Worm (Caenorhabditis elegans) whole organism, midembryonic: ENCODE data around the gene znfx-1.

Source experiments
- T22C8.4 ChIP-seq: fragments of 200-800 bp; sonication (Bioruptor generic); IDR thresholded peaks from 2 replicates; pipeline ENCODE4 v1.3.6; 2022; ENCODE audit warnings: missing genetic modification characterization, missing compliant biosample characterization
- cog-1 ChIP-seq: sonication (generic microtip); optimal IDR thresholded peaks from 2 replicates; lab custom pipeline; 2016; ENCODE audit warnings: missing genetic modification characterization, missing compliant biosample characterization
- flt-1 ChIP-seq: fragments of 200-800 bp; sonication (Bioruptor generic); IDR thresholded peaks from 2 replicates; pipeline ENCODE4 v1.3.6; 2022; ENCODE audit warnings: missing genetic modification characterization, missing compliant biosample characterization
- klf-2 ChIP-seq: fragments of 200-800 bp; sonication (Bioruptor generic); conservative IDR thresholded peaks from 2 replicates; pipeline ENCODE4 v1.3.6; 2022; ENCODE audit warnings: missing genetic modification reagents, missing genetic modification characterization, missing compliant biosample characterization
- med-1 ChIP-seq: sonication (generic microtip); optimal IDR thresholded peaks from 2 replicates; lab custom pipeline; 2017; ENCODE audit warnings: missing genetic modification characterization, mild to moderate bottlenecking, missing compliant biosample characterization, antibody characterized with exemption, missing genetic modification reagents; ENCODE audit not compliant: insufficient read depth
- ref-1 ChIP-seq: fragments of 200-800 bp; sonication (Bioruptor generic); conservative IDR thresholded peaks from 2 replicates; pipeline ENCODE4 v1.3.6; 2022; ENCODE audit warnings: missing genetic modification reagents, missing genetic modification characterization, missing compliant biosample characterization
- tab-1 ChIP-seq: fragments of 200-800 bp; sonication (Bioruptor generic); IDR thresholded peaks from 2 replicates; pipeline ENCODE4 v1.3.6; 2022; ENCODE audit warnings: missing genetic modification characterization, missing compliant biosample characterization
- ztf-23 ChIP-seq: fragments of 200-800 bp; sonication (Bioruptor generic); IDR thresholded peaks from 2 replicates; pipeline ENCODE4 v1.3.6; 2022; ENCODE audit warnings: missing genetic modification reagents, missing genetic modification characterization, missing compliant biosample characterization
- ztf-29 ChIP-seq: fragments of 200-800 bp; sonication (Bioruptor generic); IDR thresholded peaks from 2 replicates; pipeline ENCODE4 v1.3.6; 2022; ENCODE audit warnings: missing genetic modification reagents, missing genetic modification characterization, missing compliant biosample characterization

Gene znfx-1

DNA sequence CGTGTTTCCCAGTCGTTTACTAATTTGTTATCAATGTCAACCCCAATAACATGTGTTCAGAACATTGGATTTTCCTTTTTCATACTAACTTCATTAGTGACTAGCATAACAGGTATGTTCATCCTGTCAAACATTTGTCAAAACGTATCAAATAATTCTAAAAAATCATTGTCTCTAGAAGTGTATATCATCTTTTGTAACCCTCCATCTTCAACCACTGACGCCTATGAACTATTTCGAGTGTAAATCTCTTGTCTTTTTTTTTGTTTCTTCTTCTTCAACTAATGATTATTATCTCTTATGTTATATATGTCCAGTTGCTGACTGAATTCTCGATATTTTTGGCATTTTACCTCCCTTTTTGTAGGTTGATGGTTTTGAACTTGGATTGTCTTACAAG is 24.3 kb downstream of the znfx-1 start:
- TF ChIP-seq ztf-29 (GFP tag; lab: Robert Waterston, UW) (no peak), T22C8.4 (no peak), tab-1 (GFP tag; lab: Robert Waterston, UW) (no peak), ztf-23 (no peak), med-1 (GFP tag; lab: Kevin White, UChicago) (no peak), ref-1 (GFP tag; lab: Robert Waterston, UW) (no peak)

DNA sequence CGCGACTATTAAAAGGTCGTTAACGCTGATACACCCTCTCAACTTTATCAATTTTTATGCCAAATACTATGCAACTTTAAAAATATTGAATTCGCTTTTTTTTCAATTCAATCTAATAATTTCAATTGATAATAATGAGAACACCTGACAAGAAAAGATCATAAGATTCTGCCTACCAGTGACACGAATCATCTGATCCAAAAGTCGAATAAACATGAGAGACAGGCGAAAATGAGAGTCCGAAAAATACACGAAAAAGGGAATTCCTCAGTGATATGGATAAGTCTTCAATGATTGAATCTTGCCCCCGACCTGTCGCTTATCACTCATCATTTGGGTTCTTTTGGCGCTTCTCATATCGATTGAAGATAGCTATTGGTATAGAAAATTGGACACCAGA is 28.2 kb downstream of the znfx-1 start:
- TF ChIP-seq med-1 (GFP tag; lab: Kevin White, UChicago) (no peak), tab-1 (GFP tag; lab: Robert Waterston, UW) (no peak), klf-2 (GFP tag; lab: Robert Waterston, UW) (no peak), ref-1 (GFP tag; lab: Robert Waterston, UW) (no peak), ztf-29 (GFP tag; lab: Robert Waterston, UW) (no peak), flt-1 (GFP tag; lab: Robert Waterston, UW) (no peak), cog-1 (tag; lab: Kevin White, UChicago) (no peak), ztf-23 (no peak), T22C8.4 (no peak)

DNA sequence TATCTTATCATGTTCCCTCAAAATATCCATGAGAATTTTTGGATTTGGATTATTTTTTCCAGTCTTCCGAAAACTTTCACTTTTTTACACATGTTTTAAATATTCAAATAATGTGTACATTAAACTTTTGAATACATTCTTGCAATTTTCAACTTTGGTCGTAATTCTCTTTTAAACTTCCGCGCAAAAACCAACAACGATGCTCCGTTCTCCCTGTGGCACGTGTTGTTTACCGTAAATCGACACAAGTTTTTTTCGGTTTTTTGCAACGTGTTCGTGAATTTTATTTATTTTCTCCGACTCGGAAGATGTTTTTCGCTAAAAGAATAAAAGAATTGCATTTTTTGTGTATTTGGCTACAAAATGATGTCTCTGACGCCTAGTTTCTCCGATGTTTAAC is 29.3 kb downstream of the znfx-1 start:
- TF ChIP-seq cog-1 (tag; lab: Kevin White, UChicago) = no peak
- TF ChIP-seq flt-1 (GFP tag; lab: Robert Waterston, UW) = no peak
- no peak for TF ChIP-seq ztf-29 (GFP tag; lab: Robert Waterston, UW)
- no peak for TF ChIP-seq med-1 (GFP tag; lab: Kevin White, UChicago)
- no peak for TF ChIP-seq ztf-23
- TF ChIP-seq ref-1 (GFP tag; lab: Robert Waterston, UW) = no peak
- no peak for TF ChIP-seq klf-2 (GFP tag; lab: Robert Waterston, UW)
- no peak for TF ChIP-seq T22C8.4
- TF ChIP-seq tab-1 (GFP tag; lab: Robert Waterston, UW) = no peak

DNA sequence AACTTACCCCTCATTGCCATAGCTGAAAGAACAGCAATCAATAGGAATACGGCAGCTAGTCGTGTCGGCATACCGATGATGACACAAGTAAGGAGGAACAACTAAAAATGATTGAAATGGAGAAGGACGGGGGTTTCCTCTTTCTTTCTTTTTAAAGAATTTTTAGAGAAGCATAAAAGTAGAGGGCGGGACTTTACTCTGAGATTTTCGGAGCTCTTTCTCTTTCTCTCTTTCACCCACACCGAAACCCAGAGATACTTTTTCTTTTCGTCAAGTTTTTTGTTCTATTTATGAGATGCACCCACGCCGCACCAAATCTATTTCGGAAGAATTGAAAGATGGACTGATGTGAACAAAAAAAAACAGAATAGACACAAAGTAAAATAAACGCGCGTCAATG is 33.2 kb downstream of the znfx-1 start, which contains the start of gene T26C5.5:
TSS of gene T26C5.5 (minus strand) at position 101 of the 400 bp plus-strand sequence.
- TF ChIP-seq ref-1 (GFP tag; lab: Robert Waterston, UW) (no peak), klf-2 (GFP tag; lab: Robert Waterston, UW) (no peak), ztf-23 (no peak), med-1 (GFP tag; lab: Kevin White, UChicago) (no peak), ztf-29 (GFP tag; lab: Robert Waterston, UW) (no peak), cog-1 (tag; lab: Kevin White, UChicago) (no peak), tab-1 (GFP tag; lab: Robert Waterston, UW) (no peak), flt-1 (GFP tag; lab: Robert Waterston, UW) (no peak), T22C8.4 (no peak)

DNA sequence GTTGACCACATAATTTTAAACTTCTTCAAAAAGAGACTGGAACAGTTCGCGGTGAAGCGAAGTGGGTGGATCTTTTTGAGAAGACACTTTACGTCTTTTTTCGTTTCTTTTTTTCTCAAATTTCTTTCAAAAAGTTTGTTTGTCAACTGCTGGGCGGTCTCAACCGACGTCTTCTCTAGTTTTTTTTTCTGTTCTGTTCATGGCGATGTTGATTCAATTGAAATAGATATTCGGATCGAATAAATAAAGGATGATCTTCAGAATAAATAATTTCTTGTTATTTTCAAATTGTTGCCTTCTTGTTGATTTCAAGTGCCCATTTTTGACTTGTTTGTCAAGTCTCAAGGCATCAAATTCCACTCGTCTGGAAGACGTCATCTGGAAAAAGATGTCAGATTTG is 37.0 kb downstream of the znfx-1 start, which contains the start of gene T26C5.4:
TSS of gene T26C5.4 (minus strand) at position 101 of the 400 bp plus-strand sequence.
- TF ChIP-seq ref-1 (GFP tag; lab: Robert Waterston, UW) (no peak), ztf-29 (GFP tag; lab: Robert Waterston, UW) (no peak), cog-1 (tag; lab: Kevin White, UChicago) (no peak), flt-1 (GFP tag; lab: Robert Waterston, UW) (no peak), med-1 (GFP tag; lab: Kevin White, UChicago) (no peak), klf-2 (GFP tag; lab: Robert Waterston, UW) (no peak), tab-1 (GFP tag; lab: Robert Waterston, UW) (no peak), ztf-23 (no peak), T22C8.4 (no peak)

DNA sequence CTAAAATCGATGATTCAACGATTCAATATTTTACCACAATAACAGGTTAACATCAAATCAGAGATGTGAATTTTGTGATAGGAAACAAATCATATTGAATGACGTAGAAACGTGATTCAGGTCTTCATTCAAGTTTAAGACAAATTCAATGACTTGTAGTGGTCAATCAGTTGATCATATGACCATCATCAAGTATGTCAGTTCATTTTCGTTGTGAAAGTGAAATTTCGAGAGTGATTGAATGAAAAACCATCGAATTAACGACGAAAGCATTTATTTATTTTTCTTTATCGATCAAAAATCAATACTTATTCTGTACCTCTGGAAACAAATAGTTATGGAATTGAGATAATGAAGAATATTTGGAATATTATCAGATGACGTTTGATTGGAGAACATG is 38.1 kb downstream of the znfx-1 start:
- TF ChIP-seq ztf-29 (GFP tag; lab: Robert Waterston, UW) (no peak), T22C8.4 (no peak), ref-1 (GFP tag; lab: Robert Waterston, UW) (no peak), med-1 (GFP tag; lab: Kevin White, UChicago) (no peak), tab-1 (GFP tag; lab: Robert Waterston, UW) (no peak), klf-2 (GFP tag; lab: Robert Waterston, UW) (no peak), flt-1 (GFP tag; lab: Robert Waterston, UW) (no peak), ztf-23 (no peak), cog-1 (tag; lab: Kevin White, UChicago) (no peak)

DNA sequence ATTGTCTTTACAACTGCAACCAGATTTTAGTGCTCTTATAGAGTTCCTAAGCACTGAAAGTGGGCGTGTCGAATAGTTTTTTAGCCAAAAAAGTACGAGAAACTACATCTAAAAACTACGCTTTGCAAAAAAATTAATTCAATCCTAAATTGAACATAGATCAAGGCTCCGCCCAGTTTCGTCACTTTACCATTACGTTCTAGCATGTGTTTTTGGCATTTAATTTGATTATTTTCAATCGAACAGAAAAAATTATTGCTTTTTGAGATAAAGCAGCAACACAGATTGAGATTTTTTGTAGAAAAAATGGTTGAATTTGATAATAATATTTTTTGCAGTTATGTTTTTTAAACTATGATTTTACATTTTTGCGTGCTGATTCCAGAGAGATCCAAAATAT is 40.7 kb downstream of the znfx-1 start, which contains the start of gene nlp-82:
TSS of gene nlp-82 (minus strand) at position 101 of the 400 bp plus-strand sequence.
- TF ChIP-seq klf-2 (GFP tag; lab: Robert Waterston, UW) (no peak), flt-1 (GFP tag; lab: Robert Waterston, UW) (no peak), tab-1 (GFP tag; lab: Robert Waterston, UW) (no peak), T22C8.4 (no peak)

DNA sequence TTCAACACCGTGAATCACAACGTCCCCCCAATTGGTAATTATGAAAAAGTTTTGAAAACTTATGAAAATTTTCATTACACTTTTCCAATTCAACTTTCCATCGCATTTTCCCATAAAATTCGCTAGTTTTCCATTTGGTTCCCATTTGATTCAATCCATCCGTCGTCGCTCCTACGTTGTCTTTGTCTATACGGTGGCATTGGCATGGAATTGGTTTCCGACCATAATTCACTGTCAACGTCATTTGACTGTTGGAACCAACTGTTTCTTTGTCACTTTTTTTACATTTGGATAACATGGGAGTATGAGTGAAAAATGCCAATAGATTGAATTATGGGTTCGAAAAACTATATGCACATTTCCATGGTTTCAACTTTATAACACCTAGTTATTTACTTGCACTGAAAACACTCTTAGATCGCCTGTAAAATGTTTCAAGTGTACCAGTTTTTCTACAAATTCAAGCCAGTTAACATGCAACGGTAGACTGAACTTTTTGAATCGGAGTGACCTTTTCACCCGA is 44.6 kb downstream of the znfx-1 start:
- peak; percentile 52 for TF ChIP-seq flt-1 (GFP tag; lab: Robert Waterston, UW)
- TF ChIP-seq cog-1 (tag; lab: Kevin White, UChicago) = peak; percentile 9
- no peak for TF ChIP-seq klf-2 (GFP tag; lab: Robert Waterston, UW)
- 0 out of 2 replicates have a peak, but pooled peaks have one; percentile 11 for TF ChIP-seq T22C8.4

DNA sequence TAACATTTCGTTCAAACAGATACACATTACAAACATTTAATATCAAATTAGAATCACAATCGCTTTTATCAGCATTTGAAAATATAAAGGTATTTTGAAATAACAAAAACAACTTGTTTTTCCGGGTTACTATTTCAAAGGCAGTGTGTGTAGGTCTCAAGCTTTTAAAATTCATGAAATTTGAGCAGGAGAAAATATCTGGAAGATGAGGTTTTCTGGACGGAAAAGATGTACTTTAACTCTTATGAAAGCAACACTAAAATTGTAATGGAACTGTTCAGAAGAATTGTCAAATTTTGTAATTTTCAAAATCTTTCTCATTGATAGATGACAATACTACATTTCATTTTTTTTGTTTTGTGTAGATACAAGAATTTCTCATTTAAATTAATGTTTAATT is 45.1 kb downstream of the znfx-1 start:
- TF ChIP-seq flt-1 (GFP tag; lab: Robert Waterston, UW) (no peak; the same call in 1 of the 2 replicates), T22C8.4 (no peak), cog-1 (tag; lab: Kevin White, UChicago) (no peak), ref-1 (GFP tag; lab: Robert Waterston, UW) (no peak), ztf-29 (GFP tag; lab: Robert Waterston, UW) (no peak), klf-2 (GFP tag; lab: Robert Waterston, UW) (no peak), med-1 (GFP tag; lab: Kevin White, UChicago) (no peak), tab-1 (GFP tag; lab: Robert Waterston, UW) (no peak), ztf-23 (0 out of 2 replicates have a peak, but pooled peaks have one; percentile 42)
